Fruit fly (Drosophila melanogaster): ENCODE data around the gene Spase25.

The Spase25 gene

dm6 chrX:11511955-11512354 is 26.9 kb downstream of the Spase25 start:
- no peak for TF ChIP-seq insv (optimal IDR thresholded peaks at IDR 0.05)
- TF ChIP-seq h (optimal IDR thresholded peaks at IDR 0.05) = no peak
- TF ChIP-seq psq (optimal IDR thresholded peaks at IDR 0.05) = no peak
- no peak for TF ChIP-seq Sin3A (optimal IDR thresholded peaks at IDR 0.05)
- TF ChIP-seq ttk (optimal IDR thresholded peaks at IDR 0.05) = no peak
- TF ChIP-seq Myc (optimal IDR thresholded peaks at IDR 0.05) = no peak

- TF ChIP-seq Myc (optimal IDR thresholded peaks at IDR 0.05) = no peak
- no peak for TF ChIP-seq Sin3A (optimal IDR thresholded peaks at IDR 0.05)
- TF ChIP-seq psq (optimal IDR thresholded peaks at IDR 0.05) = no peak
- TF ChIP-seq h (optimal IDR thresholded peaks at IDR 0.05) = no peak
- no peak for TF ChIP-seq ttk (optimal IDR thresholded peaks at IDR 0.05)
Observed at dm6 chrX:11512868-11513267, 27.8 kb downstream of the Spase25 start.

dm6 chrX:11515550-11515949 is 30.5 kb downstream of the Spase25 start:
- TF ChIP-seq Sin3A (optimal IDR thresholded peaks at IDR 0.05) = no peak
- no peak for TF ChIP-seq ttk (optimal IDR thresholded peaks at IDR 0.05)
- TF ChIP-seq h (optimal IDR thresholded peaks at IDR 0.05) = no peak
- no peak for TF ChIP-seq Myc (optimal IDR thresholded peaks at IDR 0.05)

dm6 chrX:11517295-11517694 is 32.2 kb downstream of the Spase25 start:
- TF ChIP-seq Sin3A (optimal IDR thresholded peaks at IDR 0.05) (no peak), h (optimal IDR thresholded peaks at IDR 0.05) (no peak), ttk (optimal IDR thresholded peaks at IDR 0.05) (no peak), insv (optimal IDR thresholded peaks at IDR 0.05) (no peak), Myc (optimal IDR thresholded peaks at IDR 0.05) (no peak), psq (optimal IDR thresholded peaks at IDR 0.05) (no peak)

- TF ChIP-seq insv (optimal IDR thresholded peaks at IDR 0.05) (no peak), h (optimal IDR thresholded peaks at IDR 0.05) (no peak), psq (optimal IDR thresholded peaks at IDR 0.05) (no peak), Sin3A (optimal IDR thresholded peaks at IDR 0.05) (no peak), ttk (optimal IDR thresholded peaks at IDR 0.05) (no peak), Myc (optimal IDR thresholded peaks at IDR 0.05) (no peak)
Observed at dm6 chrX:11518435-11518834, 33.4 kb downstream of the Spase25 start.

dm6 chrX:11520209-11520608 is 35.2 kb downstream of the Spase25 start:
- TF ChIP-seq Myc (optimal IDR thresholded peaks at IDR 0.05) (no peak), h (optimal IDR thresholded peaks at IDR 0.05) (no peak), insv (optimal IDR thresholded peaks at IDR 0.05) (no peak), ttk (optimal IDR thresholded peaks at IDR 0.05) (no peak), Sin3A (optimal IDR thresholded peaks at IDR 0.05) (no peak), psq (optimal IDR thresholded peaks at IDR 0.05) (no peak)

dm6 chrX:11521561-11522546 is 36.8 kb downstream of the Spase25 start:
- no peak for TF ChIP-seq insv (optimal IDR thresholded peaks at IDR 0.05)
- no peak for TF ChIP-seq Myc (optimal IDR thresholded peaks at IDR 0.05)
- TF ChIP-seq psq (optimal IDR thresholded peaks at IDR 0.05) = no peak
- TF ChIP-seq ttk (optimal IDR thresholded peaks at IDR 0.05) = no peak
- TF ChIP-seq Sin3A (optimal IDR thresholded peaks at IDR 0.05) = no peak
- TF ChIP-seq h (optimal IDR thresholded peaks at IDR 0.05) = no peak

- TF ChIP-seq psq (optimal IDR thresholded peaks at IDR 0.05) (no peak), Myc (optimal IDR thresholded peaks at IDR 0.05) (no peak), Sin3A (optimal IDR thresholded peaks at IDR 0.05) (no peak), insv (optimal IDR thresholded peaks at IDR 0.05) (no peak), h (optimal IDR thresholded peaks at IDR 0.05) (no peak), ttk (optimal IDR thresholded peaks at IDR 0.05) (no peak)
Observed at dm6 chrX:11523921-11524320, 38.9 kb downstream of the Spase25 start.

dm6 chrX:11527088-11527635 is 42.1 kb downstream of the Spase25 start:
- TF ChIP-seq Sin3A (optimal IDR thresholded peaks at IDR 0.05) (no peak), psq (optimal IDR thresholded peaks at IDR 0.05) (no peak), Myc (optimal IDR thresholded peaks at IDR 0.05) (no peak), insv (optimal IDR thresholded peaks at IDR 0.05) (no peak), ttk (optimal IDR thresholded peaks at IDR 0.05) (no peak), h (optimal IDR thresholded peaks at IDR 0.05) (no peak)

dm6 chrX:11528026-11528702 is 43.1 kb downstream of the Spase25 start:
- no peak for TF ChIP-seq Sin3A (optimal IDR thresholded peaks at IDR 0.05)
- no peak for TF ChIP-seq ttk (optimal IDR thresholded peaks at IDR 0.05)
- no peak for TF ChIP-seq Myc (optimal IDR thresholded peaks at IDR 0.05)
- TF ChIP-seq psq (optimal IDR thresholded peaks at IDR 0.05) = no peak

dm6 chrX:11531245-11531644 is 46.2 kb downstream of the Spase25 start:
- TF ChIP-seq Sin3A (optimal IDR thresholded peaks at IDR 0.05) (no peak), ttk (optimal IDR thresholded peaks at IDR 0.05) (no peak), insv (optimal IDR thresholded peaks at IDR 0.05) (no peak), Myc (optimal IDR thresholded peaks at IDR 0.05) (no peak), h (optimal IDR thresholded peaks at IDR 0.05) (no peak), psq (optimal IDR thresholded peaks at IDR 0.05) (no peak)

Data from Kc167 (cell line).